Worm (Caenorhabditis elegans) whole organism, L1 larva: ENCODE results near the gene K01D12.5.

ENCODE experiments used
- F16B12.6 ChIP-seq: fragments of 150-350 bp; optimal IDR thresholded peaks from 2 replicates; lab custom pipeline; 2014; ENCODE audit warnings: missing biosample characterization, missing genetic modification characterization
- ama-1 ChIP-seq: fragments of 150-350 bp; optimal IDR thresholded peaks from 2 replicates; lab custom pipeline; 2014
- efl-1 ChIP-seq, 4 experiments: fragments of 150-350 bp; optimal IDR thresholded peaks in 3 of 4; peaks in 1 of 4; 1 replicate in 1 of 4; 2 replicates in 3 of 4; lab custom pipeline; 2014; ENCODE audit warnings: missing biosample characterization in 2 of 4, missing genetic modification characterization in 2 of 4, missing genetic modification reagents in 2 of 4
- efl-3 ChIP-seq: fragments of 200-800 bp; sonication (Bioruptor generic); optimal IDR thresholded peaks from 2 replicates; lab custom pipeline; 2018; ENCODE audit warnings: mild to moderate bottlenecking, missing genetic modification characterization, missing compliant biosample characterization
- egl-27 ChIP-seq, 2 experiments: fragments of 150-350 bp in 1 of 2; sonication (generic microtip); optimal IDR thresholded peaks; 3 replicates each; lab custom pipeline; 2017 to 2018; ENCODE audit warnings: missing biosample characterization in 2 of 2, missing genetic modification characterization in 2 of 2, missing genetic modification reagents in 2 of 2
- lin-35 ChIP-seq, 2 experiments: fragments of 150-350 bp; optimal IDR thresholded peaks; 2 replicates each; lab custom pipeline; 2014; ENCODE audit warnings: missing biosample characterization in 2 of 2, missing genetic modification characterization in 2 of 2, missing genetic modification reagents in 2 of 2
- nhr-12 ChIP-seq: sonication (generic microtip); optimal IDR thresholded peaks from 2 replicates; lab custom pipeline; 2017; ENCODE audit warnings: missing biosample characterization, missing genetic modification characterization
- nhr-19 ChIP-seq: fragments of 200-800 bp; sonication (Bioruptor generic); conservative IDR thresholded peaks from 2 replicates; pipeline ENCODE4 v1.3.6; 2022; ENCODE audit warnings: missing genetic modification characterization, missing compliant biosample characterization
- nhr-85 ChIP-seq: sonication (generic microtip); peaks from one replicate; lab custom pipeline; 2016; ENCODE audit warnings: missing genetic modification characterization, inconsistent platforms, missing compliant biosample characterization
- pqm-1 ChIP-seq: sonication (generic microtip); optimal IDR thresholded peaks from 3 replicates; lab custom pipeline; 2017; ENCODE audit warnings: missing biosample characterization, missing genetic modification characterization
- skn-1 ChIP-seq: fragments of 150-350 bp; optimal IDR thresholded peaks from 2 replicates; lab custom pipeline; 2014; ENCODE audit warnings: missing biosample characterization, missing genetic modification characterization
- tbx-2 ChIP-seq: sonication (generic microtip); optimal IDR thresholded peaks from 2 replicates; lab custom pipeline; 2016; ENCODE audit warnings: missing genetic modification characterization, missing compliant biosample characterization

ce11 chrV:12405929-12406328 is 8.3 kb downstream of the K01D12.5 start, which contains the start of gene K01D12.10:
- TF ChIP-seq egl-27 (tag; optimal IDR thresholded peaks at IDR 0.05; lab: Kevin White, UChicago) (no peak), nhr-85 (no peak), skn-1 (tag; lab: Kevin White, UChicago) (no peak), efl-3 (no peak), nhr-12 (no peak), tbx-2 (tag; lab: Kevin White, UChicago) (no peak), lin-35 (GFP tag; optimal IDR thresholded peaks at IDR 0.05; lab: Kevin White, UChicago) (no peak), pqm-1 (tag; lab: Kevin White, UChicago) (no peak), ama-1 (lab: Kevin White, UChicago) (no peak), nhr-19 (GFP tag; lab: Robert Waterston, UW) (no peak), efl-1 (optimal IDR thresholded peaks at IDR 0.05; lab: Kevin White, UChicago) (no peak), efl-1 (GFP tag; optimal IDR thresholded peaks at IDR 0.05 in 1 of 2; lab: Kevin White, UChicago) (no peak), F16B12.6 (tag; lab: Kevin White, UChicago) (no peak)
